Fruit fly (Drosophila melanogaster) whole organism, embryonic: ENCODE data around the gene CG12945.

Source experiments
- Aef1 ChIP-seq: fragments of 200-800 bp; sonication (Bioruptor generic); IDR thresholded peaks from 3 replicates; pipeline ENCODE4 v1.3.6; 2022; ENCODE audit warnings: missing biosample characterization, missing genetic modification characterization
- Awh ChIP-seq: fragments of 200-800 bp; sonication (Bioruptor generic); IDR thresholded peaks from 2 replicates; pipeline ENCODE4, ENCODE4 v1.3.6; 2022; ENCODE audit warnings: missing biosample characterization, missing genetic modification characterization
- B-H2 ChIP-seq: fragments of 200-800 bp; sonication (Bioruptor generic); optimal IDR thresholded peaks from 2 replicates; lab custom pipeline; 2018; ENCODE audit warnings: missing biosample characterization, mild to moderate bottlenecking, missing genetic modification characterization
- BEAF-32 ChIP-seq: fragments of 200-800 bp; sonication (Bioruptor generic); optimal IDR thresholded peaks from 3 replicates; lab custom pipeline; 2017; ENCODE audit warnings: missing biosample characterization, missing genetic modification characterization, mild to moderate bottlenecking, moderate library complexity, missing genetic modification reagents
- CG10543 ChIP-seq: fragments of 200-800 bp; sonication (Bioruptor generic); optimal IDR thresholded peaks from 3 replicates; lab custom pipeline; 2017; ENCODE audit warnings: missing biosample characterization, mild to moderate bottlenecking, missing genetic modification characterization, moderate library complexity
- CG10654 ChIP-seq: fragments of 200-800 bp; sonication (Bioruptor generic); optimal IDR thresholded peaks from 2 replicates; lab custom pipeline; 2016; ENCODE audit warnings: missing biosample characterization, missing genetic modification characterization
- CG11456 ChIP-seq: fragments of 200-800 bp; sonication (Bioruptor generic); IDR thresholded peaks from 3 replicates; pipeline ENCODE4 v1.3.6; 2022; ENCODE audit warnings: missing biosample characterization, missing genetic modification characterization
- CG12659 ChIP-seq: fragments of 200-800 bp; sonication (Bioruptor generic); optimal IDR thresholded peaks from 3 replicates; lab custom pipeline; 2017; ENCODE audit warnings: mild to moderate bottlenecking, missing biosample characterization, missing genetic modification reagents, missing genetic modification characterization
- CG13296 ChIP-seq: fragments of 200-800 bp; sonication (Bioruptor generic); optimal IDR thresholded peaks from 3 replicates; lab custom pipeline; 2018; ENCODE audit warnings: missing biosample characterization, mild to moderate bottlenecking, missing genetic modification characterization
- CG14014 ChIP-seq: fragments of 200-800 bp; sonication (Bioruptor generic); IDR thresholded peaks from 2 replicates; pipeline ENCODE4 v1.3.6; 2022; ENCODE audit warnings: missing biosample characterization, missing genetic modification characterization
- CG14710 ChIP-seq: fragments of 200-800 bp; sonication (Bioruptor generic); optimal IDR thresholded peaks from 3 replicates; lab custom pipeline; 2019; ENCODE audit warnings: missing biosample characterization, mild to moderate bottlenecking, missing genetic modification characterization, moderate library complexity
- CG16779 ChIP-seq: fragments of 200-800 bp; sonication (Bioruptor generic); IDR thresholded peaks from 2 replicates; pipeline ENCODE4 v1.3.6; 2022; ENCODE audit warnings: missing biosample characterization, missing genetic modification characterization
- CG1832 ChIP-seq: fragments of 200-800 bp; sonication (Bioruptor generic); optimal IDR thresholded peaks from 2 replicates; lab custom pipeline; 2017; ENCODE audit warnings: missing biosample characterization, mild to moderate bottlenecking, missing genetic modification characterization, inconsistent platforms
- CG3847 ChIP-seq: fragments of 200-800 bp; sonication (Bioruptor generic); IDR thresholded peaks from 2 replicates; pipeline ENCODE4 v1.3.6; 2022; ENCODE audit warnings: missing biosample characterization, missing genetic modification characterization
- CG4328 ChIP-seq: fragments of 200-800 bp; sonication (Bioruptor generic); optimal IDR thresholded peaks from 3 replicates; lab custom pipeline; 2017; ENCODE audit warnings: missing biosample characterization, missing genetic modification reagents, missing genetic modification characterization
- CG43689 ChIP-seq: fragments of 200-800 bp; sonication (Bioruptor generic); IDR thresholded peaks from 2 replicates; pipeline ENCODE4 v1.3.6; 2022; ENCODE audit warnings: missing biosample characterization, missing genetic modification characterization
- CG4617 ChIP-seq: fragments of 200-800 bp; sonication (Bioruptor generic); optimal IDR thresholded peaks from 3 replicates; lab custom pipeline; 2016; ENCODE audit warnings: missing biosample characterization, missing genetic modification characterization, borderline replicate concordance
- CG6854 ChIP-seq: fragments of 200-800 bp; sonication (Bioruptor generic); optimal IDR thresholded peaks from 3 replicates; lab custom pipeline; 2017; ENCODE audit warnings: missing biosample characterization, mild to moderate bottlenecking, missing genetic modification characterization
- CG7839 ChIP-seq: fragments of 200-800 bp; sonication (Bioruptor generic); optimal IDR thresholded peaks from 3 replicates; lab custom pipeline; 2018; ENCODE audit warnings: missing biosample characterization, mild to moderate bottlenecking, missing genetic modification characterization, moderate library complexity
- CG8765 ChIP-seq: fragments of 200-800 bp; sonication (Bioruptor generic); IDR thresholded peaks from 2 replicates; pipeline ENCODE4 v1.3.6; 2022; ENCODE audit warnings: missing biosample characterization, missing genetic modification characterization
- CHES-1-like ChIP-seq: fragments of 200-800 bp; sonication (Bioruptor generic); optimal IDR thresholded peaks from 2 replicates; lab custom pipeline; 2016; ENCODE audit warnings: missing biosample characterization, missing genetic modification characterization
- Dip2 ChIP-seq: fragments of 200-800 bp; sonication (Bioruptor generic); IDR thresholded peaks from 2 replicates; pipeline ENCODE4 v1.3.6; 2022; ENCODE audit warnings: missing biosample characterization, missing genetic modification characterization
- Drgx ChIP-seq: fragments of 200-800 bp; sonication (Bioruptor generic); IDR thresholded peaks from 2 replicates; pipeline ENCODE4 v1.3.6; 2022; ENCODE audit warnings: missing biosample characterization, missing genetic modification characterization
- E2f1 ChIP-seq: fragments of 200-800 bp; sonication (Bioruptor generic); IDR thresholded peaks from 2 replicates; pipeline ENCODE4 v1.3.6; 2022; ENCODE audit warnings: missing biosample characterization, missing genetic modification characterization
- Ets97D ChIP-seq: fragments of 200-800 bp; sonication (Bioruptor generic); optimal IDR thresholded peaks from 3 replicates; lab custom pipeline; 2016; ENCODE audit warnings: missing biosample characterization, missing genetic modification characterization
- Fer2 ChIP-seq: fragments of 200-800 bp; sonication (Bioruptor generic); optimal IDR thresholded peaks from 2 replicates; lab custom pipeline; 2018; ENCODE audit warnings: missing biosample characterization, mild to moderate bottlenecking, missing genetic modification characterization, moderate library complexity
- HLHmδ ChIP-seq: fragments of 200-800 bp; sonication (Bioruptor generic); optimal IDR thresholded peaks from 2 replicates; lab custom pipeline; 2018; ENCODE audit warnings: missing biosample characterization, mild to moderate bottlenecking, missing genetic modification characterization, moderate library complexity
- Kr ChIP-seq: fragments of 200-800 bp; sonication (Bioruptor generic); optimal IDR thresholded peaks from 2 replicates; lab custom pipeline; 2017; ENCODE audit warnings: missing biosample characterization, mild to moderate bottlenecking, missing genetic modification characterization
- Neu2 ChIP-seq: fragments of 200-800 bp; sonication (Bioruptor generic); optimal IDR thresholded peaks from 3 replicates; lab custom pipeline; 2016; ENCODE audit warnings: missing biosample characterization, missing genetic modification characterization, borderline replicate concordance
- Optix ChIP-seq: fragments of 200-800 bp; sonication (Bioruptor generic); IDR thresholded peaks from 3 replicates; pipeline ENCODE4 v1.3.6; 2022; ENCODE audit warnings: missing biosample characterization, missing genetic modification characterization
- Scr ChIP-seq: fragments of 200-800 bp; sonication (Bioruptor generic); IDR thresholded peaks from 2 replicates; pipeline ENCODE4 v1.3.6; 2022; ENCODE audit warnings: missing biosample characterization, missing genetic modification characterization; ENCODE audit not compliant: partially characterized antibody
- ac ChIP-seq: fragments of 200-800 bp; sonication (Bioruptor generic); optimal IDR thresholded peaks from 3 replicates; lab custom pipeline; 2017; ENCODE audit warnings: missing biosample characterization, mild to moderate bottlenecking, missing genetic modification characterization
- amos ChIP-seq: fragments of 200-800 bp; sonication (Bioruptor generic); IDR thresholded peaks from 2 replicates; pipeline ENCODE4 v1.3.6; 2022; ENCODE audit warnings: missing biosample characterization, missing genetic modification characterization; ENCODE audit not compliant: partially characterized antibody
- cas ChIP-seq: fragments of 200-800 bp; sonication (Bioruptor generic); IDR thresholded peaks from 2 replicates; pipeline ENCODE4 v1.3.6; 2022; ENCODE audit warnings: missing biosample characterization, missing genetic modification characterization
- crp ChIP-seq, 2 experiments: fragments of 200-800 bp; sonication (Bioruptor generic); optimal IDR thresholded peaks; 2 replicates in 1 of 2; 3 replicates in 1 of 2; lab custom pipeline; 2017; ENCODE audit warnings: missing biosample characterization in 2 of 2, missing genetic modification characterization in 2 of 2, mild to moderate bottlenecking in 1 of 2, moderate library complexity in 1 of 2
- fd3F ChIP-seq: fragments of 200-800 bp; sonication (Bioruptor generic); optimal IDR thresholded peaks from 2 replicates; lab custom pipeline; 2018; ENCODE audit warnings: missing biosample characterization, mild to moderate bottlenecking, missing genetic modification characterization, moderate library complexity
- fu2 ChIP-seq: fragments of 200-800 bp; sonication (Bioruptor generic); optimal IDR thresholded peaks from 2 replicates; lab custom pipeline; 2016; ENCODE audit warnings: missing biosample characterization, missing genetic modification characterization
- hkb ChIP-seq, 2 experiments: fragments of 200-800 bp in 1 of 2; fragments of >200 bp in 1 of 2; sonication (Bioruptor generic) in 1 of 2; IDR thresholded peaks in 1 of 2; optimal IDR thresholded peaks in 1 of 2; 2 replicates each; pipeline versions ENCODE4 v1.3.6 to Lab custom; 2017 to 2022; ENCODE audit warnings: missing biosample characterization in 1 of 2, missing genetic modification characterization in 1 of 2
- ken ChIP-seq: fragments of 200-800 bp; sonication (Bioruptor generic); IDR thresholded peaks from 3 replicates; pipeline ENCODE4 v1.3.6; 2022; ENCODE audit warnings: missing biosample characterization, missing genetic modification characterization
- lov ChIP-seq, 2 experiments: fragments of 200-800 bp in 1 of 2; fragments of >200 bp in 1 of 2; sonication (Bioruptor generic) in 1 of 2; IDR thresholded peaks in 1 of 2; optimal IDR thresholded peaks in 1 of 2; 2 replicates in 1 of 2; 3 replicates in 1 of 2; pipeline versions ENCODE4 v1.3.6 to Lab custom; 2017 to 2022; ENCODE audit warnings: missing biosample characterization in 1 of 2, missing genetic modification characterization in 1 of 2
- maf-S ChIP-seq: fragments of 200-800 bp; sonication (Bioruptor generic); optimal IDR thresholded peaks from 2 replicates; lab custom pipeline; 2016; ENCODE audit warnings: missing biosample characterization, missing genetic modification characterization
- nmo ChIP-seq: fragments of 200-800 bp; sonication (Bioruptor generic); optimal IDR thresholded peaks from 2 replicates; lab custom pipeline; 2018; ENCODE audit warnings: missing biosample characterization, mild to moderate bottlenecking, missing genetic modification characterization, moderate library complexity
- p53 ChIP-seq: fragments of 200-800 bp; sonication (Bioruptor generic); optimal IDR thresholded peaks from 2 replicates; lab custom pipeline; 2016; ENCODE audit warnings: missing biosample characterization, missing genetic modification characterization
- pan ChIP-seq, 4 experiments: fragments of >200 bp in 3 of 4; fragments of 200-800 bp in 1 of 4; sonication (Bioruptor generic) in 1 of 4; optimal IDR thresholded peaks in 3 of 4; IDR thresholded peaks in 1 of 4; 2 replicates each; pipeline versions ENCODE4 v1.3.6 to Lab custom; 2017 to 2022; ENCODE audit warnings: missing biosample characterization in 2 of 4, missing genetic modification characterization in 2 of 4, mixed read lengths in 1 of 4
- pum ChIP-seq: fragments of 200-800 bp; sonication (Bioruptor generic); optimal IDR thresholded peaks from 2 replicates; lab custom pipeline; 2016; ENCODE audit warnings: missing biosample characterization, missing genetic modification characterization
- salm ChIP-seq: fragments of 200-800 bp; sonication (Bioruptor generic); optimal IDR thresholded peaks from 2 replicates; lab custom pipeline; 2018; ENCODE audit warnings: missing biosample characterization, mild to moderate bottlenecking, missing genetic modification characterization
- shn ChIP-seq: fragments of 200-800 bp; sonication (Bioruptor generic); optimal IDR thresholded peaks from 3 replicates; lab custom pipeline; 2016; ENCODE audit warnings: missing biosample characterization, missing genetic modification characterization
- toy ChIP-seq: fragments of 200-800 bp; sonication (Bioruptor generic); IDR thresholded peaks from 2 replicates; pipeline ENCODE4 v1.3.6; 2022; ENCODE audit warnings: missing biosample characterization, missing genetic modification characterization

CG12945 gene

DNA sequence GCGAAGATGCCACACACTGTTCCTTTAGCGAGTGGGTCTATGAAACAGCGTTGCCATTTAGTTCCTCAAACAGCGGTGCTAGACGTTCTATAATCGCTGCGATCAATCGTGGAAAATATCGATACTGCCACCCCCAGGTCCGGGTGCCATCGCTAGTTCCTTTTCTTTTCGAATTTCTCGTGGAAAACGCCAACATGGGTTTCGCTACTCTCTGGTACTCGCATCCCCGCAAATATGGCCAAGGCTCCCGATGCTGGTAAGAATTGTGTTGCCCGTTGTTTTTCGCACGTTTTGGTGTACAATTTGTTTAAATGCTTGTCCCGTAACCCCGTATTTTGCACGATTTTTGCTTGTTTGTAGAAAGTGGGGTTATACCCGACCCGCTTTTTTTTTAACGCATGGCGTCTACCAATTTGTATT lies 13.1 kb downstream of the CG12945 start, which contains the start of gene RpS29 (continued):
- peak; percentile 91 for TF ChIP-seq Scr (GFP tag; lab: Robert Waterston, UW)
- TF ChIP-seq hkb (optimal IDR thresholded peaks at IDR 0.05; lab: Kevin White, UChicago): no peak
- peak; percentile 52 for TF ChIP-seq hkb (GFP tag; IDR thresholded peaks at IDR 0.05; lab: Robert Waterston, UW)
- TF ChIP-seq fd3F (GFP tag; lab: Kevin White, UChicago): peak; percentile 55
- no peak for TF ChIP-seq ac (GFP tag; lab: Kevin White, UChicago)
- peak; percentile 79 for TF ChIP-seq CG14014 (GFP tag; lab: Robert Waterston, UW)
- peak; percentile 67 for TF ChIP-seq CG16779 (GFP tag; lab: Robert Waterston, UW)
- TF ChIP-seq B-H2: peak; percentile 95
- TF ChIP-seq CG3847 (GFP tag; lab: Robert Waterston, UW): peak; percentile 97
- peak; percentile 95 for TF ChIP-seq CG11456
- TF ChIP-seq toy (GFP tag; lab: Robert Waterston, UW): peak; percentile 51; the same call in 1 of the 2 replicates
- TF ChIP-seq CG6854: peak; percentile 66
- no peak for TF ChIP-seq CG8765 (GFP tag; lab: Robert Waterston, UW)
- TF ChIP-seq fu2: peak; percentile 84
- peak; percentile 77 for TF ChIP-seq Aef1
- peak; percentile 93 for TF ChIP-seq CHES-1-like (GFP tag; lab: Kevin White, UChicago)
- no peak for TF ChIP-seq CG43689 (GFP tag; lab: Robert Waterston, UW)
- peak; percentile 68; the same call in 1 of the 2 replicates for TF ChIP-seq cas (GFP tag; lab: Robert Waterston, UW)
- TF ChIP-seq Drgx (GFP tag; lab: Robert Waterston, UW): 0 out of 2 replicates have a peak, but pooled peaks have one; percentile 33
- no peak for TF ChIP-seq Dip2 (GFP tag; lab: Robert Waterston, UW)
- TF ChIP-seq CG12659 (GFP tag; lab: Kevin White, UChicago): peak; percentile 92
- TF ChIP-seq crp (GFP tag; optimal IDR thresholded peaks at IDR 0.05; lab: Kevin White, UChicago): peak in 1 of 2 experiments; percentile 50
- peak; percentile 93 for TF ChIP-seq CG10543 (GFP tag; lab: Kevin White, UChicago)
- TF ChIP-seq CG1832 (GFP tag; lab: Kevin White, UChicago): no peak
- peak; percentile 84 for TF ChIP-seq maf-S (GFP tag; lab: Kevin White, UChicago)
- TF ChIP-seq pum (GFP tag; lab: Kevin White, UChicago): peak; percentile 81
- TF ChIP-seq lov (optimal IDR thresholded peaks at IDR 0.05; lab: Kevin White, UChicago): no peak
- TF ChIP-seq lov (GFP tag; IDR thresholded peaks at IDR 0.05; lab: Robert Waterston, UW): peak; percentile 62; the same call in 1 of the 3 replicates
- no peak for TF ChIP-seq Awh (GFP tag; lab: Robert Waterston, UW)
- TF ChIP-seq Kr (GFP tag; lab: Kevin White, UChicago): no peak
- TF ChIP-seq pan (optimal IDR thresholded peaks at IDR 0.05; lab: Kevin White, UChicago): no peak
- peak in 1 of 2 experiments; percentile 76 for TF ChIP-seq pan (GFP tag; optimal IDR thresholded peaks at IDR 0.05 in 1 of 2, IDR thresholded peaks at IDR 0.05 in 1 of 2)
- TF ChIP-seq shn: peak; percentile 88
- TF ChIP-seq Optix: peak; percentile 46; the same call in 1 of the 3 replicates
- peak; percentile 98 for TF ChIP-seq Ets97D (GFP tag; lab: Kevin White, UChicago)
- peak; percentile 78 for TF ChIP-seq nmo (GFP tag; lab: Kevin White, UChicago)
- peak; percentile 87 for TF ChIP-seq CG4328 (GFP tag; lab: Kevin White, UChicago)
- peak; percentile 64 for TF ChIP-seq salm (tag; lab: Kevin White, UChicago)
- peak; percentile 83 for TF ChIP-seq p53
- peak; percentile 75 for TF ChIP-seq CG4617 (GFP tag; lab: Kevin White, UChicago)
- TF ChIP-seq Fer2: peak; percentile 70
- peak; percentile 87 for TF ChIP-seq CG14710 (tag; lab: Kevin White, UChicago)
- peak; percentile 60 for TF ChIP-seq E2f1 (GFP tag; lab: Robert Waterston, UW)
- peak; percentile 92 for TF ChIP-seq ken (GFP tag; lab: Robert Waterston, UW)
- peak; percentile 54 for TF ChIP-seq HLHmδ (GFP tag; lab: Kevin White, UChicago)
- TF ChIP-seq amos (GFP tag; lab: Robert Waterston, UW): peak; percentile 99
- peak; percentile 56 for TF ChIP-seq Neu2
- peak; percentile 90 for TF ChIP-seq CG13296 (GFP tag; lab: Kevin White, UChicago)
- TF ChIP-seq BEAF-32 (GFP tag; lab: Kevin White, UChicago): peak; percentile 98
- peak; percentile 66 for TF ChIP-seq CG7839
- peak; percentile 82 for TF ChIP-seq CG10654 (GFP tag; lab: Kevin White, UChicago)
